Fruit fly (Drosophila melanogaster): ENCODE results near the gene CG7888.

The CG7888 gene

dm6 chr3L:11085810-11086209 is 32.0 kb downstream of the CG7888 start:
- no peak for TF ChIP-seq salm (tag; optimal IDR thresholded peaks at IDR 0.05)
- no peak for TF ChIP-seq sim (GFP tag; IDR thresholded peaks at IDR 0.05)
- no peak for TF ChIP-seq CG13894 (tag; optimal IDR thresholded peaks at IDR 0.05)
- no peak for TF ChIP-seq CG30403 (GFP tag; optimal IDR thresholded peaks at IDR 0.05)
- TF ChIP-seq zfh2 (GFP tag; optimal IDR thresholded peaks at IDR 0.05) = no peak
- TF ChIP-seq Hr3 (GFP tag; optimal IDR thresholded peaks at IDR 0.05) = no peak
- 0 out of 3 replicates have a peak, but pooled peaks have one; percentile 31 for TF ChIP-seq so (GFP tag; IDR thresholded peaks at IDR 0.05)
- no peak for TF ChIP-seq grn (GFP tag; optimal IDR thresholded peaks at IDR 0.05)
- TF ChIP-seq Mrtf (GFP tag; IDR thresholded peaks at IDR 0.05) = no peak
- TF ChIP-seq Poxn (GFP tag; IDR thresholded peaks at IDR 0.05) = no peak
- TF ChIP-seq chif (GFP tag; optimal IDR thresholded peaks at IDR 0.05) = no peak
- no peak for TF ChIP-seq fru (optimal IDR thresholded peaks at IDR 0.05)
- TF ChIP-seq BEAF-32 (GFP tag; optimal IDR thresholded peaks at IDR 0.05) = no peak
- no peak for TF ChIP-seq CG12744 (GFP tag; optimal IDR thresholded peaks at IDR 0.05)
- peak; percentile 54 for TF ChIP-seq Med (GFP tag)
- peak; percentile 20 for TF ChIP-seq gsb-n (tag; optimal IDR thresholded peaks at IDR 0.05)
- TF ChIP-seq pros (GFP tag; optimal IDR thresholded peaks at IDR 0.05) = peak; percentile 7
- TF ChIP-seq dm (GFP tag; optimal IDR thresholded peaks at IDR 0.05) = peak; percentile 29
- 0 out of 3 replicates have a peak, but pooled peaks have one; percentile 23 for TF ChIP-seq CG2199 (GFP tag; IDR thresholded peaks at IDR 0.05)
- no peak for TF ChIP-seq CG15601 (tag; optimal IDR thresholded peaks at IDR 0.05)
- TF ChIP-seq fd64A (GFP tag; optimal IDR thresholded peaks at IDR 0.05) = peak; percentile 42
- TF ChIP-seq Hey (tag; optimal IDR thresholded peaks at IDR 0.05) = peak; percentile 99
- TF ChIP-seq CG15073 (GFP tag; optimal IDR thresholded peaks at IDR 0.05) = no peak
- TF ChIP-seq hkb (optimal IDR thresholded peaks at IDR 0.05) = no peak
- no peak for TF ChIP-seq hkb (GFP tag; IDR thresholded peaks at IDR 0.05)
- no peak for TF ChIP-seq CG1024 (GFP tag; IDR thresholded peaks at IDR 0.05)
- TF ChIP-seq dmrt99B (tag; optimal IDR thresholded peaks at IDR 0.05) = no peak
- peak; percentile 35 for TF ChIP-seq CG7987 (GFP tag; optimal IDR thresholded peaks at IDR 0.05)
- TF ChIP-seq CG15011 (GFP tag; optimal IDR thresholded peaks at IDR 0.05) = no peak
- TF ChIP-seq wek (GFP tag; optimal IDR thresholded peaks at IDR 0.05) = peak; percentile 28
- TF ChIP-seq CG8089 (GFP tag; optimal IDR thresholded peaks at IDR 0.05) = no peak
- TF ChIP-seq Hsf (GFP tag; optimal IDR thresholded peaks at IDR 0.05) = no peak
- TF ChIP-seq gsb (GFP tag; IDR thresholded peaks at IDR 0.05) = no peak
- no peak for TF ChIP-seq Dfd (GFP tag; optimal IDR thresholded peaks at IDR 0.05)
- TF ChIP-seq ap (GFP tag; IDR thresholded peaks at IDR 0.05) = no peak
- no peak for TF ChIP-seq CG10274 (GFP tag; optimal IDR thresholded peaks at IDR 0.05)
- TF ChIP-seq D19B (GFP tag; optimal IDR thresholded peaks at IDR 0.05) = peak; percentile 74
- TF ChIP-seq insv (GFP tag; optimal IDR thresholded peaks at IDR 0.05) = no peak
- no peak for TF ChIP-seq HmgD (GFP tag; optimal IDR thresholded peaks at IDR 0.05)
- no peak for TF ChIP-seq CG18599 (GFP tag; optimal IDR thresholded peaks at IDR 0.05)
- no peak for TF ChIP-seq CG15269 (tag; optimal IDR thresholded peaks at IDR 0.05)
- TF ChIP-seq CG12391 (tag; optimal IDR thresholded peaks at IDR 0.05) = no peak
- no peak for TF ChIP-seq schlank (tag; optimal IDR thresholded peaks at IDR 0.05)
- TF ChIP-seq chinmo (GFP tag; IDR thresholded peaks at IDR 0.05; ENCODE audit: partially characterized antibody) = 0 out of 4 replicates have a peak, but pooled peaks have one; percentile 46
- peak; percentile 98 for TF ChIP-seq cwo (GFP tag; optimal IDR thresholded peaks at IDR 0.05)
- TF ChIP-seq fd102C (GFP tag; optimal IDR thresholded peaks at IDR 0.05) = no peak
- TF ChIP-seq Pdp1 (GFP tag; optimal IDR thresholded peaks at IDR 0.05) = peak in 1 of 2 experiments; percentile 38
- TF ChIP-seq ranshi (GFP tag; IDR thresholded peaks at IDR 0.05) = no peak
- TF ChIP-seq corto (GFP tag; optimal IDR thresholded peaks at IDR 0.05) = no peak
- TF ChIP-seq Asciz (GFP tag; optimal IDR thresholded peaks at IDR 0.05) = peak; percentile 26
- TF ChIP-seq MTF-1 (GFP tag; optimal IDR thresholded peaks at IDR 0.05; ENCODE audit: borderline replicate concordance) = no peak

Measured in whole organism, embryonic.